Worm (Caenorhabditis elegans): ENCODE data around the gene T19B10.5.

The T19B10.5 gene

ce11 chrV:11252429-11252828 lies 18.0 kb downstream of the T19B10.5 start, which contains the start of gene srsx-33:
TSS of gene srsx-33 (minus strand) at chrV:11252529.
- TF ChIP-seq elt-2 (tag; optimal IDR thresholded peaks at IDR 0.05) = no peak
- no peak for TF ChIP-seq elt-3 (tag; optimal IDR thresholded peaks at IDR 0.05)
- no peak for TF ChIP-seq nhr-237 (tag; optimal IDR thresholded peaks at IDR 0.05)
- no peak for TF ChIP-seq ama-1 (optimal IDR thresholded peaks at IDR 0.05)

- TF ChIP-seq jun-1 (tag; optimal IDR thresholded peaks at IDR 0.05) = no peak
Observed at ce11 chrV:11254980-11255379, 20.5 kb downstream of the T19B10.5 start, which contains the start of gene srsx-31. TSS of gene srsx-31 (minus strand) at chrV:11255080.

ce11 chrV:11258896-11259295 lies 24.4 kb downstream of the T19B10.5 start, which contains the start of gene lgc-36:
TSS of gene lgc-36 (minus strand) at chrV:11258996.
- TF ChIP-seq nhr-77 (tag; optimal IDR thresholded peaks at IDR 0.05) = no peak
- no peak for TF ChIP-seq fkh-2 (tag; optimal IDR thresholded peaks at IDR 0.05)
- no peak for TF ChIP-seq unc-39 (tag; optimal IDR thresholded peaks at IDR 0.05)
- TF ChIP-seq ztf-11 (tag; optimal IDR thresholded peaks at IDR 0.05) = no peak
- TF ChIP-seq nhr-67 (tag; optimal IDR thresholded peaks at IDR 0.05) = no peak
- TF ChIP-seq skn-1 (tag; optimal IDR thresholded peaks at IDR 0.05) = no peak
- TF ChIP-seq nhr-12 (tag; optimal IDR thresholded peaks at IDR 0.05) = no peak
- TF ChIP-seq ceh-9 (tag; optimal IDR thresholded peaks at IDR 0.05) = no peak
- no peak for TF ChIP-seq daf-12 (tag; optimal IDR thresholded peaks at IDR 0.05)
- TF ChIP-seq pha-4 (tag; optimal IDR thresholded peaks at IDR 0.05) = no peak
- no peak for TF ChIP-seq elt-3 (tag; optimal IDR thresholded peaks at IDR 0.05)
- no peak for TF ChIP-seq egl-27 (tag; optimal IDR thresholded peaks at IDR 0.05)
- no peak for TF ChIP-seq ztf-4 (tag; optimal IDR thresholded peaks at IDR 0.05)
- no peak for TF ChIP-seq ceh-28 (tag; optimal IDR thresholded peaks at IDR 0.05)
- TF ChIP-seq mml-1 (tag; optimal IDR thresholded peaks at IDR 0.05) = no peak
- no peak for TF ChIP-seq nhr-237 (tag; optimal IDR thresholded peaks at IDR 0.05)
- no peak for TF ChIP-seq nhr-11 (tag; optimal IDR thresholded peaks at IDR 0.05)

- TF ChIP-seq fkh-2 (tag; optimal IDR thresholded peaks at IDR 0.05) = no peak
- TF ChIP-seq ceh-82 (tag; optimal IDR thresholded peaks at IDR 0.05) = no peak
- no peak for TF ChIP-seq lsy-12 (tag; optimal IDR thresholded peaks at IDR 0.05)
- TF ChIP-seq egl-5 (tag; optimal IDR thresholded peaks at IDR 0.05) = no peak
- TF ChIP-seq lin-39 (tag; optimal IDR thresholded peaks at IDR 0.05) = no peak
- no peak for TF ChIP-seq eor-1 (tag; optimal IDR thresholded peaks at IDR 0.05)
- TF ChIP-seq nfya-1 (tag; optimal IDR thresholded peaks at IDR 0.05; ENCODE audit: insufficient read depth) = no peak
- TF ChIP-seq ceh-16 (tag; optimal IDR thresholded peaks at IDR 0.05) = no peak
- no peak for TF ChIP-seq tbx-2 (tag; optimal IDR thresholded peaks at IDR 0.05)
- TF ChIP-seq fkh-10 (GFP tag; optimal IDR thresholded peaks at IDR 0.05) = no peak
- no peak for TF ChIP-seq ceh-9 (tag; optimal IDR thresholded peaks at IDR 0.05)
- TF ChIP-seq fos-1 (tag; optimal IDR thresholded peaks at IDR 0.05) = no peak
- TF ChIP-seq R02D3.7 (tag; optimal IDR thresholded peaks at IDR 0.05) = no peak
- no peak for TF ChIP-seq ama-1 (optimal IDR thresholded peaks at IDR 0.05)
- TF ChIP-seq nhr-23 (tag; optimal IDR thresholded peaks at IDR 0.05) = no peak
- TF ChIP-seq skn-1 (tag; optimal IDR thresholded peaks at IDR 0.05) = no peak
- TF ChIP-seq aly-2 (tag; optimal IDR thresholded peaks at IDR 0.05) = no peak
- TF ChIP-seq nhr-76 (tag; optimal IDR thresholded peaks at IDR 0.05) = no peak
Observed at ce11 chrV:11260622-11261021, 26.2 kb downstream of the T19B10.5 start, which contains the start of gene F07B10.7. TSS of gene F07B10.7 (minus strand) at chrV:11260722.

- TF ChIP-seq daf-12 (tag; optimal IDR thresholded peaks at IDR 0.05) (no peak), ztf-4 (tag; optimal IDR thresholded peaks at IDR 0.05) (no peak), nhr-43 (tag; optimal IDR thresholded peaks at IDR 0.05; ENCODE audit: poor library complexity, severe bottlenecking) (no peak), jun-1 (tag; optimal IDR thresholded peaks at IDR 0.05) (no peak), ceh-9 (tag; optimal IDR thresholded peaks at IDR 0.05) (no peak), skn-1 (tag; optimal IDR thresholded peaks at IDR 0.05) (no peak), nhr-67 (tag; optimal IDR thresholded peaks at IDR 0.05) (no peak), mml-1 (tag; optimal IDR thresholded peaks at IDR 0.05) (no peak), unc-62 (GFP tag; optimal IDR thresholded peaks at IDR 0.05) (no peak), nhr-12 (tag; optimal IDR thresholded peaks at IDR 0.05) (no peak), ceh-28 (tag; optimal IDR thresholded peaks at IDR 0.05) (no peak), lin-15B (tag; optimal IDR thresholded peaks at IDR 0.05) (no peak), ama-1 (optimal IDR thresholded peaks at IDR 0.05) (no peak), lsy-12 (tag; optimal IDR thresholded peaks at IDR 0.05) (no peak), nhr-11 (tag; optimal IDR thresholded peaks at IDR 0.05) (no peak)
Observed at ce11 chrV:11263025-11263424, 28.6 kb downstream of the T19B10.5 start, which contains the start of gene F07B10.4. TSS of gene F07B10.4 (minus strand) at chrV:11263125.

Measured in whole organism, L3 larva.